Worm (Caenorhabditis elegans) whole organism, L4 larva: ENCODE results near the gene srw-73.
A peak's percentile ranks its signal among the peaks of the same experiment; 100 is the strongest.

Experiments
- aly-2 ChIP-seq: sonication (generic microtip); optimal IDR thresholded peaks from 2 replicates; lab custom pipeline; 2018; ENCODE audit warnings: missing biosample characterization, missing genetic modification characterization
- arid-1 ChIP-seq: fragments of 200-800 bp; sonication (Bioruptor generic); conservative IDR thresholded peaks from 2 replicates; pipeline ENCODE4 v1.3.6; 2022; ENCODE audit warnings: missing genetic modification reagents, missing genetic modification characterization, missing compliant biosample characterization
- dpl-1 ChIP-seq: fragments of 150-350 bp; optimal IDR thresholded peaks from 2 replicates; lab custom pipeline; 2014; ENCODE audit warnings: missing biosample characterization, missing genetic modification reagents, missing genetic modification characterization
- egl-27 ChIP-seq: sonication (generic microtip); optimal IDR thresholded peaks from 3 replicates; lab custom pipeline; 2017; ENCODE audit warnings: missing biosample characterization, missing genetic modification reagents, missing genetic modification characterization
- hlh-30 ChIP-seq: sonication (generic microtip); optimal IDR thresholded peaks from 2 replicates; lab custom pipeline; 2017; ENCODE audit warnings: antibody characterized with exemption, mild to moderate bottlenecking, missing genetic modification characterization, missing compliant biosample characterization; ENCODE audit not compliant: insufficient read depth
- mxl-3 ChIP-seq: fragments of 200-800 bp; sonication (Bioruptor generic); optimal IDR thresholded peaks from 2 replicates; lab custom pipeline; 2018; ENCODE audit warnings: mild to moderate bottlenecking, missing genetic modification characterization, missing compliant biosample characterization
- nhr-11 ChIP-seq: fragments of 150-350 bp; optimal IDR thresholded peaks from 2 replicates; lab custom pipeline; 2014; ENCODE audit warnings: missing biosample characterization, missing genetic modification characterization
- nhr-77 ChIP-seq: fragments of 150-350 bp; optimal IDR thresholded peaks from 2 replicates; lab custom pipeline; 2014; ENCODE audit warnings: missing biosample characterization, missing genetic modification characterization

DNA sequence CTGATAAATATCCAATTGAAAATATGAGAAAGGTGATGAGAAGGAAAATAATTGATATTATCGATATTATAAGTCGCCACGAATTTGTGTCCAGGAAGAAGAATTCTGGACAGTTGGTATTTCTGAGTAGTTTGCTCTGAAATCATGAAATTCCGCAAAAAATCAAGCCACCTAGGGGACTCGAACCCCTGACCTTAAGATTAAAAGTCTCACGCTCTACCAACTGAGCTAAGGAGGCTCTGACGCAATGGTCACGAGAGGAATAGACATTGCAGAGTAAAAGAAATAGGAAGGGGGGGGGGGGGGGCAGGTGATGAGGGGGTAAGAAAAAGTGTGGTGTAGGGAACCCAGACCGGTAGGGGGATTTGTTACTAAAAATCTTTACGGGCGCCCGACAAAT, 33.6 kb upstream of the srw-73 start:
- TF ChIP-seq nhr-77 (tag; lab: Kevin White, UChicago) (no peak), egl-27 (tag; lab: Kevin White, UChicago) (no peak), aly-2 (tag; lab: Kevin White, UChicago) (no peak), dpl-1 (no peak), nhr-11 (tag; lab: Kevin White, UChicago) (no peak), mxl-3 (GFP tag; lab: Kevin White, UChicago) (no peak), hlh-30 (no peak), arid-1 (GFP tag; lab: Robert Waterston, UW) (peak; percentile 49; the same call in 1 of the 2 replicates)
